Worm (Caenorhabditis elegans) whole organism, L2 larva: Measurements from ENCODE around the gene cwc-15.

Source experiments
- C34F6.9 ChIP-seq: fragments of 150-350 bp; optimal IDR thresholded peaks from 2 replicates; lab custom pipeline; 2014; ENCODE audit warnings: missing biosample characterization, missing genetic modification characterization
- F13H6.1 ChIP-seq: sonication (generic microtip); optimal IDR thresholded peaks from 2 replicates; lab custom pipeline; 2016; ENCODE audit warnings: missing genetic modification characterization, missing compliant biosample characterization
- R02D3.7 ChIP-seq: fragments of 150-350 bp; optimal IDR thresholded peaks from 2 replicates; lab custom pipeline; 2014; ENCODE audit warnings: missing biosample characterization, missing genetic modification characterization
- Y55F3AM.14 ChIP-seq: fragments of 200-800 bp; sonication (Bioruptor generic); optimal IDR thresholded peaks from 2 replicates; lab custom pipeline; 2018; ENCODE audit warnings: mild to moderate bottlenecking, missing genetic modification characterization, missing compliant biosample characterization
- ZK546.5 ChIP-seq: sonication (generic microtip); optimal IDR thresholded peaks from 2 replicates; lab custom pipeline; 2017; ENCODE audit warnings: missing biosample characterization, missing genetic modification characterization
- alr-1 ChIP-seq: fragments of 150-350 bp; optimal IDR thresholded peaks from 2 replicates; lab custom pipeline; 2014; ENCODE audit warnings: missing biosample characterization, missing genetic modification characterization
- aly-2 ChIP-seq: fragments of 150-350 bp; optimal IDR thresholded peaks from 2 replicates; lab custom pipeline; 2014; ENCODE audit warnings: missing biosample characterization, missing genetic modification characterization
- ama-1 ChIP-seq: fragments of 150-350 bp; optimal IDR thresholded peaks from 2 replicates; lab custom pipeline; 2018; ENCODE audit warnings: inconsistent platforms
- blmp-1 ChIP-seq: sonication (generic microtip); optimal IDR thresholded peaks from 2 replicates; lab custom pipeline; 2017; ENCODE audit warnings: missing genetic modification characterization, mild to moderate bottlenecking, missing compliant biosample characterization, antibody characterized with exemption, moderate library complexity; ENCODE audit not compliant: insufficient read depth
- ceh-16 ChIP-seq: fragments of 150-350 bp; optimal IDR thresholded peaks from 2 replicates; lab custom pipeline; 2014; ENCODE audit warnings: missing biosample characterization, missing genetic modification characterization
- ceh-82 ChIP-seq: fragments of 150-350 bp; optimal IDR thresholded peaks from 2 replicates; lab custom pipeline; 2014; ENCODE audit warnings: missing biosample characterization, missing genetic modification characterization
- dmd-4 ChIP-seq: sonication (generic microtip); optimal IDR thresholded peaks from 2 replicates; lab custom pipeline; 2017; ENCODE audit warnings: missing biosample characterization, missing genetic modification characterization
- fos-1 ChIP-seq: fragments of 150-350 bp; optimal IDR thresholded peaks from 2 replicates; lab custom pipeline; 2014; ENCODE audit warnings: missing biosample characterization, missing genetic modification characterization
- lin-11 ChIP-seq: fragments of 150-350 bp; sonication (generic microtip); optimal IDR thresholded peaks from 2 replicates; lab custom pipeline; 2014; ENCODE audit warnings: missing biosample characterization, missing genetic modification characterization, inconsistent platforms, mixed read lengths
- lin-13 ChIP-seq: fragments of 150-350 bp; optimal IDR thresholded peaks from 2 replicates; lab custom pipeline; 2014; ENCODE audit warnings: missing biosample characterization, missing genetic modification reagents, missing genetic modification characterization
- mdl-1 ChIP-seq, 2 experiments: fragments of 150-350 bp in 1 of 2; sonication (generic microtip) in 1 of 2; optimal IDR thresholded peaks; 2 replicates each; lab custom pipeline; 2017; ENCODE audit warnings: missing biosample characterization in 2 of 2, missing genetic modification characterization in 2 of 2
- nhr-11 ChIP-seq: fragments of 150-350 bp; optimal IDR thresholded peaks from 2 replicates; lab custom pipeline; 2014; ENCODE audit warnings: missing biosample characterization, missing genetic modification characterization
- nhr-12 ChIP-seq: fragments of 150-350 bp; optimal IDR thresholded peaks from 2 replicates; lab custom pipeline; 2014; ENCODE audit warnings: missing biosample characterization, missing genetic modification characterization
- nhr-129 ChIP-seq: fragments of 150-350 bp; optimal IDR thresholded peaks from 2 replicates; lab custom pipeline; 2014; ENCODE audit warnings: missing biosample characterization, missing genetic modification characterization
- nhr-21 ChIP-seq: fragments of 150-350 bp; optimal IDR thresholded peaks from 2 replicates; lab custom pipeline; 2014; ENCODE audit warnings: missing biosample characterization, missing genetic modification characterization
- nhr-23 ChIP-seq: fragments of 150-350 bp; optimal IDR thresholded peaks from 2 replicates; lab custom pipeline; 2014; ENCODE audit warnings: missing biosample characterization, missing genetic modification reagents, missing genetic modification characterization
- nhr-237 ChIP-seq: fragments of 150-350 bp; optimal IDR thresholded peaks from 2 replicates; lab custom pipeline; 2014; ENCODE audit warnings: missing biosample characterization, missing genetic modification characterization
- nhr-6 ChIP-seq: fragments of 150-350 bp; optimal IDR thresholded peaks from 2 replicates; lab custom pipeline; 2014; ENCODE audit warnings: missing biosample characterization, missing genetic modification characterization
- nhr-77 ChIP-seq: fragments of 150-350 bp; optimal IDR thresholded peaks from 2 replicates; lab custom pipeline; 2014; ENCODE audit warnings: missing biosample characterization, missing genetic modification characterization
- peb-1 ChIP-seq: fragments of 150-350 bp; optimal IDR thresholded peaks from 2 replicates; lab custom pipeline; 2014; ENCODE audit warnings: missing biosample characterization, missing genetic modification characterization
- sem-4 ChIP-seq: fragments of 150-350 bp; optimal IDR thresholded peaks from 2 replicates; lab custom pipeline; 2014; ENCODE audit warnings: missing biosample characterization, missing genetic modification reagents, missing genetic modification characterization
- skn-1 ChIP-seq: sonication (generic microtip); optimal IDR thresholded peaks from 2 replicates; lab custom pipeline; 2017; ENCODE audit warnings: missing biosample characterization, missing genetic modification characterization
- snpc-4 ChIP-seq: fragments of 150-350 bp; optimal IDR thresholded peaks from 2 replicates; lab custom pipeline; 2014; ENCODE audit warnings: missing biosample characterization, missing genetic modification characterization
- unc-39 ChIP-seq: fragments of 150-350 bp; optimal IDR thresholded peaks from 2 replicates; lab custom pipeline; 2014; ENCODE audit warnings: missing biosample characterization, missing genetic modification characterization
- unc-55 ChIP-seq: fragments of 150-350 bp; sonication (generic microtip); optimal IDR thresholded peaks from 3 replicates; lab custom pipeline; 2014; ENCODE audit warnings: missing biosample characterization, missing genetic modification reagents, missing genetic modification characterization
- zag-1 ChIP-seq: fragments of 150-350 bp; optimal IDR thresholded peaks from 2 replicates; lab custom pipeline; 2014; ENCODE audit warnings: missing biosample characterization, missing genetic modification characterization
- ztf-1 ChIP-seq: fragments of 200-800 bp; sonication (Bioruptor generic); conservative IDR thresholded peaks from 2 replicates; pipeline ENCODE4 v1.3.6; 2022; ENCODE audit warnings: missing genetic modification characterization, missing compliant biosample characterization
- ztf-11 ChIP-seq: sonication (generic microtip); optimal IDR thresholded peaks from 2 replicates; lab custom pipeline; 2017; ENCODE audit warnings: missing biosample characterization, missing genetic modification characterization
- ztf-4 ChIP-seq: fragments of 150-350 bp; optimal IDR thresholded peaks from 2 replicates; lab custom pipeline; 2014; ENCODE audit warnings: missing biosample characterization, missing genetic modification characterization

cwc-15 gene

ce11 chrV:16057010-16057463 lies 33.9 kb downstream of the cwc-15 start, which contains the start of gene F14H3.5:
Gene F14H3.5, minus strand, starts transcription at chrV:16057060.
- no peak for TF ChIP-seq R02D3.7 (tag; lab: Kevin White, UChicago)
- no peak for TF ChIP-seq mdl-1 (tag; optimal IDR thresholded peaks at IDR 0.05; lab: Kevin White, UChicago)
- TF ChIP-seq nhr-23 (tag; lab: Kevin White, UChicago): no peak
- no peak for TF ChIP-seq blmp-1 (tag; lab: Kevin White, UChicago)
- TF ChIP-seq ZK546.5 (tag; lab: Kevin White, UChicago): no peak
- no peak for TF ChIP-seq ztf-4 (tag; lab: Kevin White, UChicago)
- TF ChIP-seq skn-1 (tag; lab: Kevin White, UChicago): no peak
- TF ChIP-seq zag-1 (tag; lab: Kevin White, UChicago): no peak
- TF ChIP-seq alr-1: no peak
- no peak for TF ChIP-seq lin-11 (tag; lab: Kevin White, UChicago)
- no peak for TF ChIP-seq fos-1 (tag; lab: Kevin White, UChicago)
- no peak for TF ChIP-seq ceh-82 (tag; lab: Kevin White, UChicago)
- no peak for TF ChIP-seq nhr-11
- no peak for TF ChIP-seq unc-39 (tag; lab: Kevin White, UChicago)
- TF ChIP-seq Y55F3AM.14: no peak
- TF ChIP-seq lin-13: no peak
- no peak for TF ChIP-seq unc-55
- no peak for TF ChIP-seq aly-2 (tag; lab: Kevin White, UChicago)
- no peak for TF ChIP-seq nhr-6 (tag; lab: Kevin White, UChicago)

ce11 chrV:16058872-16059271 lies 35.7 kb downstream of the cwc-15 start, which contains the start of gene F14H3.6:
Gene F14H3.6, minus strand, starts transcription at chrV:16058893.
- no peak for TF ChIP-seq ztf-11 (tag; lab: Kevin White, UChicago)
- TF ChIP-seq sem-4 (tag; lab: Kevin White, UChicago): no peak
- TF ChIP-seq mdl-1 (tag; optimal IDR thresholded peaks at IDR 0.05; lab: Kevin White, UChicago): no peak
- no peak for TF ChIP-seq R02D3.7 (tag; lab: Kevin White, UChicago)
- TF ChIP-seq Y55F3AM.14: no peak
- TF ChIP-seq snpc-4 (tag; lab: Kevin White, UChicago): no peak
- no peak for TF ChIP-seq ceh-82 (tag; lab: Kevin White, UChicago)
- no peak for TF ChIP-seq nhr-237 (tag; lab: Kevin White, UChicago)
- TF ChIP-seq nhr-21 (tag; lab: Kevin White, UChicago): no peak
- TF ChIP-seq, all 48 proteins: peak for 0

ce11 chrV:16060135-16060534 lies 37.0 kb downstream of the cwc-15 start, which contains the start of gene F14H3.15:
Gene F14H3.15, minus strand, starts transcription at chrV:16060235.
- no peak for TF ChIP-seq C34F6.9 (tag; lab: Kevin White, UChicago)
- no peak for TF ChIP-seq ztf-11 (tag; lab: Kevin White, UChicago)
- TF ChIP-seq ztf-1 (GFP tag; lab: Robert Waterston, UW): no peak
- no peak for TF ChIP-seq ceh-82 (tag; lab: Kevin White, UChicago)
- no peak for TF ChIP-seq nhr-12 (tag; lab: Kevin White, UChicago)
- no peak for TF ChIP-seq nhr-77 (tag; lab: Kevin White, UChicago)
- no peak for TF ChIP-seq ztf-4 (tag; lab: Kevin White, UChicago)
- TF ChIP-seq snpc-4 (tag; lab: Kevin White, UChicago): no peak

ce11 chrV:16061993-16062392 lies 38.8 kb downstream of the cwc-15 start, which contains the start of gene fbxa-100:
Gene fbxa-100, minus strand, starts transcription at chrV:16062093.
- TF ChIP-seq peb-1 (tag; lab: Kevin White, UChicago) (no peak), nhr-77 (tag; lab: Kevin White, UChicago) (no peak), fos-1 (tag; lab: Kevin White, UChicago) (no peak), F13H6.1 (tag; lab: Kevin White, UChicago) (no peak), R02D3.7 (tag; lab: Kevin White, UChicago) (no peak), ceh-16 (tag; lab: Kevin White, UChicago) (no peak), nhr-21 (tag; lab: Kevin White, UChicago) (no peak), skn-1 (tag; lab: Kevin White, UChicago) (no peak), dmd-4 (tag; lab: Kevin White, UChicago) (no peak)

DNA sequence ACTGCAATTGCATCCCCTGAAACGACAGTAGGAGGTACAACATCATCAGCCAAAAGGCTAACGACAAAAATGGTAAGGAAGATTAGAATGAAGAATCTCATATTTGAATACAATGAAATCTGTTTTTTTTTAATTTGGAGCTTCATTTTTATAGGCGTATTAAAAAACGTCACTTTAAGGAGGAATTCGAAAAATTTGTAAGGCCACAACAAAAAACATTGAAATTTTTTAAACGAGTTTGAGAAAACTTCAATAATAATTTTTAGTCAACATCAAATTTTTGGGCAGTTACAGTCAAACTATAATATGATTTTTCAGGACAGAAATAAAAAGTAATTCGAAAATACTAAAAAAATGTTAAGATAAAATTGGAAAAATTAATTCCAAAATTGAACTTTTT lies 39.6 kb downstream of the cwc-15 start, which contains the start of gene F14H3.14:
F14H3.14 (minus strand) TSS at position 101 of the 400 bp plus-strand sequence.
- TF ChIP-seq alr-1 (no peak), lin-13 (no peak), ama-1 (lab: Kevin White, UChicago) (no peak), unc-55 (no peak), unc-39 (tag; lab: Kevin White, UChicago) (no peak), ztf-4 (tag; lab: Kevin White, UChicago) (no peak), nhr-129 (tag; lab: Kevin White, UChicago) (no peak), Y55F3AM.14 (no peak), ceh-16 (tag; lab: Kevin White, UChicago) (no peak)
